Worm (Caenorhabditis elegans) whole organism, L1 larva: ENCODE results near the gene cey-4.

Source experiments
- C04F5.9 ChIP-seq: sonication (generic microtip); optimal IDR thresholded peaks from 2 replicates; lab custom pipeline; 2016; ENCODE audit warnings: missing genetic modification characterization, missing compliant biosample characterization
- C34B4.2 ChIP-seq: sonication (generic microtip); optimal IDR thresholded peaks from 2 replicates; lab custom pipeline; 2017; ENCODE audit warnings: mild to moderate bottlenecking, missing genetic modification characterization, missing compliant biosample characterization
- aha-1 ChIP-seq: fragments of 150-350 bp; optimal IDR thresholded peaks from 2 replicates; lab custom pipeline; 2014; ENCODE audit warnings: missing biosample characterization, missing genetic modification characterization
- aly-2 ChIP-seq: fragments of 150-350 bp; optimal IDR thresholded peaks from 2 replicates; lab custom pipeline; 2014; ENCODE audit warnings: missing biosample characterization, missing genetic modification characterization
- ceh-82 ChIP-seq, 3 experiments: fragments of 150-350 bp in 1 of 3; sonication (generic microtip) in 2 of 3; optimal IDR thresholded peaks; 2 replicates each; lab custom pipeline; 2014 to 2017; ENCODE audit warnings: missing biosample characterization in 3 of 3, missing genetic modification characterization in 3 of 3
- ces-1 ChIP-seq: fragments of 150-350 bp; optimal IDR thresholded peaks from 2 replicates; lab custom pipeline; 2014; ENCODE audit warnings: missing biosample characterization, missing genetic modification reagents, missing genetic modification characterization
- dpl-1 ChIP-seq, 3 experiments: fragments of 150-350 bp in 2 of 3; sonication (generic microtip) in 1 of 3; optimal IDR thresholded peaks; 2 replicates each; lab custom pipeline; 2014 to 2017; ENCODE audit warnings: missing biosample characterization in 3 of 3, missing genetic modification characterization in 3 of 3, missing genetic modification reagents in 3 of 3
- dsc-1 ChIP-seq: sonication (generic microtip); optimal IDR thresholded peaks from 2 replicates; lab custom pipeline; 2016; ENCODE audit warnings: mild to moderate bottlenecking, missing genetic modification characterization, missing compliant biosample characterization
- efl-1 ChIP-seq, 4 experiments: fragments of 150-350 bp; optimal IDR thresholded peaks in 3 of 4; peaks in 1 of 4; 1 replicate in 1 of 4; 2 replicates in 3 of 4; lab custom pipeline; 2014; ENCODE audit warnings: missing biosample characterization in 2 of 4, missing genetic modification characterization in 2 of 4, missing genetic modification reagents in 2 of 4
- efl-3 ChIP-seq: fragments of 200-800 bp; sonication (Bioruptor generic); optimal IDR thresholded peaks from 2 replicates; lab custom pipeline; 2018; ENCODE audit warnings: mild to moderate bottlenecking, missing genetic modification characterization, missing compliant biosample characterization
- egl-13 ChIP-seq: sonication (generic microtip); optimal IDR thresholded peaks from 2 replicates; lab custom pipeline; 2016; ENCODE audit warnings: missing genotype, missing genetic modification reagents, missing genetic modification characterization, missing compliant biosample characterization
- fkh-10 ChIP-seq: sonication (generic microtip); optimal IDR thresholded peaks from 2 replicates; lab custom pipeline; 2017; ENCODE audit warnings: missing biosample characterization, missing genetic modification reagents, missing genetic modification characterization
- fkh-4 ChIP-seq: sonication (generic microtip); optimal IDR thresholded peaks from 2 replicates; lab custom pipeline; 2016; ENCODE audit warnings: missing compliant biosample characterization, missing genetic modification characterization, borderline replicate concordance
- fos-1 ChIP-seq: fragments of 150-350 bp; optimal IDR thresholded peaks from 2 replicates; lab custom pipeline; 2014; ENCODE audit warnings: missing biosample characterization, missing genetic modification characterization
- grh-1 ChIP-seq: fragments of 200-800 bp; sonication (Bioruptor generic); IDR thresholded peaks from 2 replicates; pipeline ENCODE4 v1.3.6; 2022; ENCODE audit warnings: missing genetic modification reagents, missing genetic modification characterization, missing compliant biosample characterization
- hlh-4 ChIP-seq: sonication (generic microtip); optimal IDR thresholded peaks from 2 replicates; lab custom pipeline; 2016; ENCODE audit warnings: mild to moderate bottlenecking, missing genetic modification characterization, missing compliant biosample characterization
- lin-14 ChIP-seq: fragments of 200-800 bp; sonication (Bioruptor generic); optimal IDR thresholded peaks from 2 replicates; lab custom pipeline; 2018; ENCODE audit warnings: mild to moderate bottlenecking, missing genetic modification characterization, moderate library complexity, missing compliant biosample characterization
- lsy-2 ChIP-seq, 2 experiments: fragments of 150-350 bp; optimal IDR thresholded peaks; 2 replicates each; lab custom pipeline; 2014; ENCODE audit warnings: missing biosample characterization in 2 of 2, missing genetic modification characterization in 2 of 2
- mdl-1 ChIP-seq, 2 experiments: fragments of 150-350 bp; optimal IDR thresholded peaks; 2 replicates each; lab custom pipeline; 2014 to 2017; ENCODE audit warnings: missing biosample characterization in 2 of 2, missing genetic modification characterization in 2 of 2, inconsistent platforms in 1 of 2
- mep-1 ChIP-seq: fragments of 150-350 bp; optimal IDR thresholded peaks from 2 replicates; lab custom pipeline; 2014; ENCODE audit warnings: missing biosample characterization, missing genetic modification characterization
- nhr-12 ChIP-seq: sonication (generic microtip); optimal IDR thresholded peaks from 2 replicates; lab custom pipeline; 2017; ENCODE audit warnings: missing biosample characterization, missing genetic modification characterization
- nhr-19 ChIP-seq: fragments of 200-800 bp; sonication (Bioruptor generic); conservative IDR thresholded peaks from 2 replicates; pipeline ENCODE4 v1.3.6; 2022; ENCODE audit warnings: missing genetic modification characterization, missing compliant biosample characterization
- nhr-237 ChIP-seq: fragments of 150-350 bp; optimal IDR thresholded peaks from 2 replicates; lab custom pipeline; 2014; ENCODE audit warnings: missing biosample characterization, missing genetic modification characterization
- nhr-47 ChIP-seq: sonication (generic microtip); optimal IDR thresholded peaks from 2 replicates; lab custom pipeline; 2016; ENCODE audit warnings: mild to moderate bottlenecking, missing genetic modification characterization, moderate library complexity, missing compliant biosample characterization
- nhr-76 ChIP-seq: sonication (generic microtip); optimal IDR thresholded peaks from 2 replicates; lab custom pipeline; 2017; ENCODE audit warnings: missing biosample characterization, missing genetic modification characterization
- nhr-84 ChIP-seq: sonication (generic microtip); optimal IDR thresholded peaks from 2 replicates; lab custom pipeline; 2017; ENCODE audit warnings: missing biosample characterization, missing genetic modification characterization
- nhr-85 ChIP-seq: sonication (generic microtip); peaks from one replicate; lab custom pipeline; 2016; ENCODE audit warnings: missing genetic modification characterization, inconsistent platforms, missing compliant biosample characterization
- nhr-90 ChIP-seq: sonication (generic microtip); optimal IDR thresholded peaks from 2 replicates; lab custom pipeline; 2016; ENCODE audit warnings: mild to moderate bottlenecking, missing genetic modification characterization, missing compliant biosample characterization; ENCODE audit not compliant: poor library complexity
- pag-3 ChIP-seq: sonication (generic microtip); optimal IDR thresholded peaks from 2 replicates; lab custom pipeline; 2017; ENCODE audit warnings: missing genetic modification characterization, mild to moderate bottlenecking, missing compliant biosample characterization, antibody characterized with exemption, borderline replicate concordance; ENCODE audit not compliant: insufficient read depth
- pax-3 ChIP-seq: fragments of 200-800 bp; sonication (Bioruptor generic); optimal IDR thresholded peaks from 2 replicates; lab custom pipeline; 2018; ENCODE audit warnings: mild to moderate bottlenecking, missing genetic modification characterization, moderate library complexity, missing compliant biosample characterization
- rnt-1 ChIP-seq: sonication (generic microtip); optimal IDR thresholded peaks from 2 replicates; lab custom pipeline; 2016; ENCODE audit warnings: mild to moderate bottlenecking, missing genetic modification characterization, moderate library complexity, missing compliant biosample characterization
- snu-23 ChIP-seq: sonication (generic microtip); optimal IDR thresholded peaks from 2 replicates; lab custom pipeline; 2016; ENCODE audit warnings: missing genetic modification characterization, missing compliant biosample characterization
- sox-4 ChIP-seq: sonication (generic microtip); optimal IDR thresholded peaks from 2 replicates; lab custom pipeline; 2016; ENCODE audit warnings: missing genetic modification characterization, missing compliant biosample characterization
- sup-37 ChIP-seq: fragments of 200-800 bp; sonication (Bioruptor generic); optimal IDR thresholded peaks from 2 replicates; lab custom pipeline; 2018; ENCODE audit warnings: mild to moderate bottlenecking, missing genetic modification characterization, missing compliant biosample characterization
- tbx-2 ChIP-seq: sonication (generic microtip); optimal IDR thresholded peaks from 2 replicates; lab custom pipeline; 2016; ENCODE audit warnings: missing genetic modification characterization, missing compliant biosample characterization
- tlp-1 ChIP-seq: fragments of 150-350 bp; optimal IDR thresholded peaks from 2 replicates; lab custom pipeline; 2014; ENCODE audit warnings: missing biosample characterization, missing genetic modification characterization
- unc-130 ChIP-seq: fragments of 150-350 bp; optimal IDR thresholded peaks from 2 replicates; lab custom pipeline; 2017; ENCODE audit warnings: missing biosample characterization, missing genetic modification characterization, inconsistent platforms
- unc-86 ChIP-seq: sonication (generic microtip); optimal IDR thresholded peaks from 2 replicates; lab custom pipeline; 2016; ENCODE audit warnings: missing genetic modification characterization, missing compliant biosample characterization
- unc-98 ChIP-seq: fragments of 200-800 bp; sonication (Bioruptor generic); IDR thresholded peaks from 2 replicates; pipeline ENCODE4 v1.3.6; 2022; ENCODE audit warnings: missing genetic modification characterization, missing compliant biosample characterization
- vab-15 ChIP-seq: sonication (generic microtip); optimal IDR thresholded peaks from 2 replicates; lab custom pipeline; 2017; ENCODE audit warnings: missing genotype, mild to moderate bottlenecking, missing genetic modification characterization, missing compliant biosample characterization
- zag-1 ChIP-seq: fragments of 150-350 bp; optimal IDR thresholded peaks from 2 replicates; lab custom pipeline; 2014; ENCODE audit warnings: missing biosample characterization, missing genetic modification characterization
- ztf-11 ChIP-seq, 2 experiments: sonication (generic microtip); optimal IDR thresholded peaks; 2 replicates each; lab custom pipeline; 2016 to 2017; ENCODE audit warnings: missing genetic modification characterization in 2 of 2, missing biosample characterization in 1 of 2, missing compliant biosample characterization in 1 of 2

cey-4 gene

DNA sequence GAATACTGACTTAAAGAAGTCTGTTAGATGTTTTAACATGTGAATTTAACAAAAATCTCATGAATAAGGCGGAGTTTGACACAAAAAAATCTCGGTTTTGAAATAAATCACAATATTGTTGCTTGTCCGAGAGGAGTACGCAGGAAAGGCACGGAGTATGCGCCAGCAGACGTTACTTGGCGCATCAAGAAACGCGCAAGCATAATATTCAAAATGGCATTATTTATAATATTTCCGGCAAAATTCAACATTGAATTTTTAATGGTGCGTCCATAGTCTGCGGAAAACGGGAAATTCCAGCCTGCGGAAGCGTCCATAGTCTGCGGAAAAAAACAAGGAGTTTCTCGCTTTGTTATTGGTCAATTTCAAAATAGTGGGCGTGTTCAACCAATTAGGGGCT, 23.6 kb downstream of the cey-4 start, which contains the start of gene pde-12 (continued):
- TF ChIP-seq tbx-2 (tag; lab: Kevin White, UChicago) (peak; percentile 93), sup-37 (GFP tag; lab: Kevin White, UChicago) (peak; percentile 69), hlh-4 (tag; lab: Kevin White, UChicago) (no peak), ceh-82 (tag; optimal IDR thresholded peaks at IDR 0.05; lab: Kevin White, UChicago) (peak; percentile 83 to 84 (median 83)), grh-1 (peak; percentile 77), unc-86 (tag; lab: Kevin White, UChicago) (peak; percentile 91), fkh-10 (GFP tag; lab: Kevin White, UChicago) (peak; percentile 42), lin-14 (GFP tag; lab: Kevin White, UChicago) (no peak), nhr-12 (tag; lab: Kevin White, UChicago) (no peak)

DNA sequence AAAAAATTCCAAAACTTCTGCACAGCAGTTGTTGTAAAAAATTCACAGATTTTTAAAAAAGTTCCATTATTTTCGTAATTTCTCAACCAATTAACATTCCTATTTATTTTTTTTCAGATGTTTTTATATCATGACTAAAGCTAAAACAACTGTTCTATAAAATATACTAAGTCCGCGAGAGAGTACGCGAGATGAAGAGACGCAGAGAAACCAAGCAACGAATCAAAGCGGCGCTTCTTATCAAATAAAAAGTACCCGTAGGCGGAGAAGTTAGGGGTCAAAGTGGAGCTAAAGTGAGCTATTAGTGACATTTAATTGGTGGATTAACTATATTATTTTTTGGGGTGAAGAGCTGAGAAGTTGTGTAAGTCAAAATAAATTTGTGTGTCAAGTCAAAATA, 35.9 kb downstream of the cey-4 start, which contains the start of gene sbsp-1:
sbsp-1 (plus strand) TSS at position 301 of the 400 bp plus-strand sequence.
- TF ChIP-seq efl-1 (optimal IDR thresholded peaks at IDR 0.05; lab: Kevin White, UChicago) (no peak), efl-1 (GFP tag; optimal IDR thresholded peaks at IDR 0.05 in 1 of 2; lab: Kevin White, UChicago) (no peak), lsy-2 (tag; optimal IDR thresholded peaks at IDR 0.05; lab: Kevin White, UChicago) (no peak), zag-1 (tag; lab: Kevin White, UChicago) (no peak), nhr-84 (tag; lab: Kevin White, UChicago) (no peak), mep-1 (tag; lab: Kevin White, UChicago) (no peak), nhr-90 (tag; lab: Kevin White, UChicago) (no peak), egl-13 (tag; lab: Kevin White, UChicago) (no peak), tbx-2 (tag; lab: Kevin White, UChicago) (no peak), tlp-1 (no peak), unc-130 (no peak), ztf-11 (tag; optimal IDR thresholded peaks at IDR 0.05; lab: Kevin White, UChicago) (no peak), unc-98 (no peak), nhr-85 (tag; lab: Kevin White, UChicago) (no peak), sox-4 (tag; lab: Kevin White, UChicago) (no peak)

DNA sequence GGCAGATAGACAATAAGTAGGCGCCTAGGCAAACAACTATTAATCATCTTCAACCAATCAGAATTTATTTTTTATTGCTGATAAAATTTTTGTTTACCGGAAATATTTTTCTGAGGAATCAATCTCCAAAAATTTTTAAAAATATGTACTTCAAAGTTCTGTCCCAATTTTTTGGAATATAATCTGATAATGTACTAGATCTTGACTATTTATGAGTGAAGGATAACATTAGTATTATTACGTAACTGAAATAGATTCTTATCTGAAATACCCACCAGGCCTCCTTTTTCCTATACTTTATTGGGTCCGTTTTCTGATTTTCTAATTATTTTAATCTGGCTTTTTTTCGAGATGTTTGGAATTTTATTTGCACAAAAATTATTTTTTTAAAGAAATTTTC, 37.0 kb downstream of the cey-4 start:
- TF ChIP-seq C04F5.9 (tag; lab: Kevin White, UChicago): no peak
- TF ChIP-seq efl-1 (optimal IDR thresholded peaks at IDR 0.05; lab: Kevin White, UChicago): no peak
- no peak for TF ChIP-seq efl-1 (GFP tag; optimal IDR thresholded peaks at IDR 0.05 in 1 of 2; lab: Kevin White, UChicago)
- no peak for TF ChIP-seq nhr-76
- no peak for TF ChIP-seq aly-2 (tag; lab: Kevin White, UChicago)
- TF ChIP-seq nhr-47 (tag; lab: Kevin White, UChicago): no peak
- TF ChIP-seq nhr-85 (tag; lab: Kevin White, UChicago): no peak
- TF ChIP-seq efl-3: no peak
- TF ChIP-seq egl-13 (tag; lab: Kevin White, UChicago): no peak
- TF ChIP-seq C34B4.2 (tag; lab: Kevin White, UChicago): no peak
- TF ChIP-seq pax-3 (tag; lab: Kevin White, UChicago): no peak
- TF ChIP-seq vab-15 (tag; lab: Kevin White, UChicago): no peak

DNA sequence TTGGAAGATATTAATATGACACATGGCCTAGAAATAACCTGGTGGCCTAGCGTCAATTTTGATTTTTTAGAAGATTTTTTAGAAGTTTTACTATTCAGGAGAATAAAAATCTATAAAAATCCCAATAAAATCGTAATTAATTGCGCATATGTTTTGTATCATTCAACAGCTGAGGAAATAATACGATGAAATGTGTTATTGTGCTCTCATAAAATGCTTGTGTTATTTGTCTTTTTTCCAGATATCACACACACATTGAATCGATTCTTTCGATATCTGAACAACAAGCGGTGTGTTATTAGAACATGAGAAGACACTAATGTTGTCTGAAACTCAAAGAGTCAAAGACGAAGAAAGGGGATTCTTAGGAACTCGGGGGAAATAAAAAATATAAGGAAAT, 43.4 kb downstream of the cey-4 start:
- TF ChIP-seq nhr-237 (no peak), fkh-4 (peak; percentile 17), dsc-1 (tag; lab: Kevin White, UChicago) (peak; percentile 90), fos-1 (tag; lab: Kevin White, UChicago) (no peak)

DNA sequence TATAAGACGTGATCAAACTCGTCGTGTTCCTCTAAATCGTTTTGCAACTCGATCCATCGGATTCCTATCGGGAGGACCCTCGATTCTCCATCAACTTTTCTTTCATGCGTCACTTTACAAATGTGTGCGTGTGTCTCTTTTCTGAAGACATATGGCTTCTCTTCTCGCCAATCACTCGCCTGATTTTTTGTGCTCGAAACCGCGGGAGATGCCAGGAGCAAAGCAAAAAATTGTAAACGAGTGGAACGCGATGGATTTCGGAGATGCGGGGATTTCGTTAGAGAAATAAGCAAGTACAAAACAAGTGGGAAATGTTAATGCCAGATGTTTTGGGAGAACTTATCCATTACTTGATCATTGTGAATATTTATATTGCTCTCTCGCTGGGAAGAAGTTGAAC, 44.3 kb downstream of the cey-4 start:
- TF ChIP-seq mdl-1 (tag; optimal IDR thresholded peaks at IDR 0.05; lab: Kevin White, UChicago) (peak in 1 of 2 experiments; percentile 1), pag-3 (tag; lab: Kevin White, UChicago) (peak; percentile 70), dpl-1 (GFP tag; optimal IDR thresholded peaks at IDR 0.05; lab: Kevin White, UChicago) (no peak), unc-130 (peak; percentile 5), sox-4 (tag; lab: Kevin White, UChicago) (no peak), pax-3 (tag; lab: Kevin White, UChicago) (no peak), grh-1 (no peak), nhr-19 (0 out of 2 replicates have a peak, but pooled peaks have one; percentile 3), zag-1 (tag; lab: Kevin White, UChicago) (no peak), nhr-47 (tag; lab: Kevin White, UChicago) (no peak), dsc-1 (tag; lab: Kevin White, UChicago) (peak; percentile 76), rnt-1 (tag; lab: Kevin White, UChicago) (peak; percentile 73), snu-23 (GFP tag; lab: Kevin White, UChicago) (peak; percentile 32), lsy-2 (tag; optimal IDR thresholded peaks at IDR 0.05; lab: Kevin White, UChicago) (peak in 1 of 2 experiments; percentile 49), ces-1 (GFP tag; lab: Kevin White, UChicago) (no peak), mep-1 (tag; lab: Kevin White, UChicago) (peak; percentile 24), efl-1 (optimal IDR thresholded peaks at IDR 0.05; lab: Kevin White, UChicago) (peak in 1 of 2 experiments; percentile 6), efl-1 (GFP tag; optimal IDR thresholded peaks at IDR 0.05 in 1 of 2; lab: Kevin White, UChicago) (no peak), aha-1 (tag; lab: Kevin White, UChicago) (no peak)
- TF ChIP-seq, all 84 proteins: peak for 10
